Worm (Caenorhabditis elegans) whole organism, L1 larva: ENCODE measurements around the gene far-5.

Source experiments
- lin-39 ChIP-seq: fragments of 150-350 bp; optimal IDR thresholded peaks from 2 replicates; lab custom pipeline; 2014; ENCODE audit warnings: missing biosample characterization, missing genetic modification reagents, missing genetic modification characterization
- lsy-2 ChIP-seq, 2 experiments: fragments of 150-350 bp; optimal IDR thresholded peaks; 2 replicates each; lab custom pipeline; 2014; ENCODE audit warnings: missing biosample characterization in 2 of 2, missing genetic modification characterization in 2 of 2
- zag-1 ChIP-seq: fragments of 150-350 bp; optimal IDR thresholded peaks from 2 replicates; lab custom pipeline; 2014; ENCODE audit warnings: missing biosample characterization, missing genetic modification characterization

ce11 chrV:13043195-13043762 is 47.9 kb downstream of the far-5 start, which contains the start of gene lap-2:
- TF ChIP-seq lsy-2 (tag; optimal IDR thresholded peaks at IDR 0.05; lab: Kevin White, UChicago) (no peak), lin-39 (no peak), zag-1 (tag; lab: Kevin White, UChicago) (no peak)
